Worm (Caenorhabditis elegans): ENCODE results near the gene F31A3.3.

The F31A3.3 gene

DNA sequence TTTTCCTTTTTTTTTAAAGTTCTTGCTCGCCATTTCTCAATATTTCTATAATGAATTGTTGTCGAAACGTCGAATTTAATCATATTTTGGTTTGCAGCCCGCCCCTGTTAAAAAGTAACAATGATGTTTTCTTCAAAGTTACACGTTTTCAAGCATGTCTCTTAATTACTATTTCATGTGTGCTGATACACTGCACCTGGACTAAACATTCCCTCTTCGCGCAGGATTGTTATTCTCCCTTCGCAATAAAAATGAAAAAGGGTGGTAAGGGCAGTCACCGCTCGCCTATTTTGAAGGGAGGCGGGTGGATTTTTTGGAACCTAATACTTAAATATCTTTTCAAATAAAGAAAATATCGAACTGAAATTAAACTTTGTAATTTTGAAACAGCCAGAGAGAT is 11.6 kb upstream of the F31A3.3 start (continued):
- TF ChIP-seq sma-3 (GFP tag; optimal IDR thresholded peaks at IDR 0.05) (peak; percentile 54), nhr-237 (tag; optimal IDR thresholded peaks at IDR 0.05) (no peak), nhr-25 (tag; optimal IDR thresholded peaks at IDR 0.05) (peak; percentile 24), peb-1 (tag; optimal IDR thresholded peaks at IDR 0.05) (no peak), mbf-1 (tag; optimal IDR thresholded peaks at IDR 0.05) (no peak)

DNA sequence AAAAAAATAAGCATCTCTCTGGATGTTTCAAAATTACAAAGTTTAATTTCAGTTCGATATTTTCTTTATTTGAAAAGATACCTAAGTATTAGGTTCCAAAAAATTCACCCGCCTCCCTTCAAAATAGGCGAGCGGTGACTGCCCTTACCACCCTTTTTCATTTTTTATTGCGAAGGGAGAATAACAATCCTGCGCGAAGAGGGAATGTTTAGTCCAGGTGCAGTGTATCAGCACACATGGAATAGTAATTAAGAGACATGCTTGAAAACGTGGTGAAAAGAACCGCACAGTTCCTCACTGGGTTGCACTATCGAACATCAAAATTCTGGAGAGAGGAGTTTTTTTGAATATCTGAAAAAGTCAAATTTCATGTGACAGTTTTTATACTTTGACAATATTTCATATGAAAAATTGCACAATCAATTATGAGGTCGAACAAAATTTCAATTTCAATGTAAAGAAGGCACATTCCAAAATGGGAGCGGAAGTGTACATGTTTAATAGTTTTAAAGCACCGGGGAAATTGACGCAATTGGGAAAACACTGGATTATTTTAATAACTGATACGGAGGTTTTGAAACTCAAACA is 10.6 kb upstream of the F31A3.3 start:
- TF ChIP-seq nhr-12 (tag; optimal IDR thresholded peaks at IDR 0.05) = no peak
- peak; percentile 81 to 82 for TF ChIP-seq lsy-2 (tag; optimal IDR thresholded peaks at IDR 0.05)
- peak; percentile 56 for TF ChIP-seq snpc-4 (tag; optimal IDR thresholded peaks at IDR 0.05)
- TF ChIP-seq ZK546.5 (tag; optimal IDR thresholded peaks at IDR 0.05) = no peak
- TF ChIP-seq ztf-1 (GFP tag; conservative IDR thresholded peaks at IDR 0.05) = no peak
- TF ChIP-seq nhr-6 (tag; optimal IDR thresholded peaks at IDR 0.05) = peak; percentile 82
- peak; percentile 91 for TF ChIP-seq sma-9 (GFP tag; optimal IDR thresholded peaks at IDR 0.05)
- TF ChIP-seq sma-9 (tag; optimal IDR thresholded peaks at IDR 0.05) = no peak
- TF ChIP-seq blmp-1 (tag; optimal IDR thresholded peaks at IDR 0.05; ENCODE audit: insufficient read depth) = no peak
- no peak for TF ChIP-seq lin-39 (tag; optimal IDR thresholded peaks at IDR 0.05)
- peak; percentile 89 for TF ChIP-seq F13H6.1 (tag; optimal IDR thresholded peaks at IDR 0.05)
- peak; percentile 86 for TF ChIP-seq unc-55 (GFP tag; optimal IDR thresholded peaks at IDR 0.05)
- peak; percentile 75 for TF ChIP-seq nhr-25 (tag; optimal IDR thresholded peaks at IDR 0.05)
- peak; percentile 70 for TF ChIP-seq nhr-77 (tag; optimal IDR thresholded peaks at IDR 0.05)
- peak; percentile 9 for TF ChIP-seq skn-1 (tag; optimal IDR thresholded peaks at IDR 0.05)
- TF ChIP-seq ceh-82 (tag; optimal IDR thresholded peaks at IDR 0.05) = peak; percentile 70
- peak; percentile 76 for TF ChIP-seq nhr-21 (tag; optimal IDR thresholded peaks at IDR 0.05)
- peak; percentile 82 for TF ChIP-seq nhr-237 (tag; optimal IDR thresholded peaks at IDR 0.05)
- TF ChIP-seq alr-1 (tag; optimal IDR thresholded peaks at IDR 0.05) = no peak
- peak; percentile 3 for TF ChIP-seq mbf-1 (tag; optimal IDR thresholded peaks at IDR 0.05)
- no peak for TF ChIP-seq dmd-4 (tag; optimal IDR thresholded peaks at IDR 0.05)
- TF ChIP-seq lin-11 (tag; optimal IDR thresholded peaks at IDR 0.05) = no peak
- no peak for TF ChIP-seq ama-1 (optimal IDR thresholded peaks at IDR 0.05)
- peak; percentile 71 for TF ChIP-seq lin-13 (GFP tag; optimal IDR thresholded peaks at IDR 0.05)
- peak; percentile 37 for TF ChIP-seq ztf-4 (tag; optimal IDR thresholded peaks at IDR 0.05)
- peak; percentile 91 for TF ChIP-seq nhr-129 (tag; optimal IDR thresholded peaks at IDR 0.05)
- TF ChIP-seq elt-1 (tag; optimal IDR thresholded peaks at IDR 0.05) = no peak
- TF ChIP-seq zag-1 (tag; optimal IDR thresholded peaks at IDR 0.05) = peak; percentile 5
- TF ChIP-seq aly-2 (tag; optimal IDR thresholded peaks at IDR 0.05) = no peak
- peak; percentile 84 for TF ChIP-seq crh-2 (tag; optimal IDR thresholded peaks at IDR 0.05)
- no peak for TF ChIP-seq nhr-23 (tag; optimal IDR thresholded peaks at IDR 0.05)
- TF ChIP-seq sma-3 (GFP tag; optimal IDR thresholded peaks at IDR 0.05) = peak; percentile 90
- no peak for TF ChIP-seq sem-4 (tag; optimal IDR thresholded peaks at IDR 0.05)
- TF ChIP-seq Y55F3AM.14 (GFP tag; optimal IDR thresholded peaks at IDR 0.05) = peak; percentile 43
- TF ChIP-seq mdl-1 (tag; optimal IDR thresholded peaks at IDR 0.05) = peak in 1 of 2 experiments; percentile 51
- peak; percentile 66 for TF ChIP-seq C34F6.9 (tag; optimal IDR thresholded peaks at IDR 0.05)
- TF ChIP-seq unc-62 (GFP tag; optimal IDR thresholded peaks at IDR 0.05) = no peak
- peak; percentile 68 for TF ChIP-seq nhr-10 (tag; optimal IDR thresholded peaks at IDR 0.05)
- TF ChIP-seq ceh-16 (tag; optimal IDR thresholded peaks at IDR 0.05) = no peak
- no peak for TF ChIP-seq elt-3 (tag; optimal IDR thresholded peaks at IDR 0.05)
- TF ChIP-seq ztf-11 (tag; optimal IDR thresholded peaks at IDR 0.05) = peak; percentile 6
- peak; percentile 79 for TF ChIP-seq mab-5 (tag; optimal IDR thresholded peaks at IDR 0.05)
- peak; percentile 61 for TF ChIP-seq egl-27 (tag; optimal IDR thresholded peaks at IDR 0.05)
- no peak for TF ChIP-seq unc-39 (tag; optimal IDR thresholded peaks at IDR 0.05)
- peak; percentile 46 for TF ChIP-seq fos-1 (tag; optimal IDR thresholded peaks at IDR 0.05)
- TF ChIP-seq R02D3.7 (tag; optimal IDR thresholded peaks at IDR 0.05) = peak; percentile 22
- TF ChIP-seq peb-1 (tag; optimal IDR thresholded peaks at IDR 0.05) = no peak
- TF ChIP-seq gmeb-1 (tag; optimal IDR thresholded peaks at IDR 0.05) = peak; percentile 70
- TF ChIP-seq nhr-11 (tag; optimal IDR thresholded peaks at IDR 0.05) = no peak

All from whole organism, L2 larva.